Fruit fly (Drosophila melanogaster) whole organism, adult: ENCODE measurements around the gene CG11698.

ENCODE experiments used
- CG11617 ChIP-seq: fragments of 200-800 bp; sonication (Bioruptor generic); optimal IDR thresholded peaks from 2 replicates; lab custom pipeline; 2017; ENCODE audit warnings: mild to moderate bottlenecking, missing biosample characterization, missing genetic modification reagents, missing genetic modification characterization
- CG12768 ChIP-seq: fragments of 200-800 bp; sonication (Bioruptor generic); optimal IDR thresholded peaks from 2 replicates; lab custom pipeline; 2017; ENCODE audit warnings: missing biosample characterization, missing genetic modification characterization, mild to moderate bottlenecking, moderate library complexity, missing genetic modification reagents
- CG14711 ChIP-seq: fragments of 200-800 bp; sonication (Bioruptor generic); optimal IDR thresholded peaks from 2 replicates; lab custom pipeline; 2018; ENCODE audit warnings: missing biosample characterization, mild to moderate bottlenecking, missing genetic modification characterization, moderate library complexity
- CG1620 ChIP-seq: fragments of 200-800 bp; sonication (Bioruptor generic); optimal IDR thresholded peaks from 2 replicates; lab custom pipeline; 2016; ENCODE audit warnings: missing biosample characterization, missing genetic modification characterization
- CG33017 ChIP-seq: fragments of 200-800 bp; sonication (Bioruptor generic); optimal IDR thresholded peaks from 2 replicates; lab custom pipeline; 2018; ENCODE audit warnings: missing biosample characterization, mild to moderate bottlenecking, missing genetic modification characterization, moderate library complexity
- CG5204 ChIP-seq: fragments of 200-800 bp; sonication (Bioruptor generic); optimal IDR thresholded peaks from 2 replicates; lab custom pipeline; 2016; ENCODE audit warnings: missing biosample characterization, missing genetic modification characterization
- CG7045 ChIP-seq: fragments of 200-800 bp; sonication (Bioruptor generic); optimal IDR thresholded peaks from 2 replicates; lab custom pipeline; 2017; ENCODE audit warnings: missing biosample characterization, mild to moderate bottlenecking, missing genetic modification characterization
- CG7101 ChIP-seq: fragments of 200-800 bp; sonication (Bioruptor generic); optimal IDR thresholded peaks from 2 replicates; lab custom pipeline; 2018; ENCODE audit warnings: missing biosample characterization, mild to moderate bottlenecking, missing genetic modification characterization, moderate library complexity
- Clk ChIP-seq: fragments of 200-800 bp; sonication (Bioruptor generic); optimal IDR thresholded peaks from 2 replicates; lab custom pipeline; 2017; ENCODE audit warnings: missing biosample characterization, missing genetic modification characterization
- Crg-1 ChIP-seq: fragments of 200-800 bp; sonication (Bioruptor generic); optimal IDR thresholded peaks from 2 replicates; lab custom pipeline; 2016; ENCODE audit warnings: missing biosample characterization, missing genetic modification characterization
- Hr96 ChIP-seq: fragments of 200-800 bp; sonication (Bioruptor generic); optimal IDR thresholded peaks from 2 replicates; lab custom pipeline; 2016; ENCODE audit warnings: missing biosample characterization, missing genetic modification characterization
- Mnt ChIP-seq: fragments of 200-800 bp; sonication (Bioruptor generic); optimal IDR thresholded peaks from 2 replicates; lab custom pipeline; 2016; ENCODE audit warnings: missing biosample characterization, mild to moderate bottlenecking, missing genetic modification characterization
- bab1 ChIP-seq: fragments of 200-800 bp; sonication (Bioruptor generic); optimal IDR thresholded peaks from 3 replicates; lab custom pipeline; 2019; ENCODE audit warnings: missing biosample characterization, mild to moderate bottlenecking, missing genetic modification characterization, moderate library complexity
- cic ChIP-seq: fragments of 200-800 bp; sonication (Bioruptor generic); optimal IDR thresholded peaks from 2 replicates; lab custom pipeline; 2017; ENCODE audit warnings: missing biosample characterization, mild to moderate bottlenecking, missing genetic modification characterization, moderate library complexity
- cnc ChIP-seq, 2 experiments: fragments of >200 bp; optimal IDR thresholded peaks; 2 replicates each; lab custom pipeline; 2017
- kay ChIP-seq: fragments of 200-800 bp; sonication (Bioruptor generic); peaks from one replicate; lab custom pipeline; 2016; ENCODE audit warnings: missing biosample characterization, missing genetic modification characterization, borderline replicate concordance
- ovo ChIP-seq: fragments of 200-800 bp; sonication (Bioruptor generic); optimal IDR thresholded peaks from 2 replicates; lab custom pipeline; 2016; ENCODE audit warnings: missing biosample characterization, missing genetic modification characterization
- pad ChIP-seq: fragments of 200-800 bp; sonication (Bioruptor generic); optimal IDR thresholded peaks from 3 replicates; lab custom pipeline; 2017; ENCODE audit warnings: missing biosample characterization, missing genetic modification characterization, mild to moderate bottlenecking, moderate library complexity, missing genetic modification reagents
- tj ChIP-seq: fragments of 200-800 bp; sonication (Bioruptor generic); optimal IDR thresholded peaks from 3 replicates; lab custom pipeline; 2017; ENCODE audit warnings: missing biosample characterization, mild to moderate bottlenecking, missing genetic modification characterization, moderate library complexity
- toe ChIP-seq: fragments of 200-800 bp; sonication (Bioruptor generic); optimal IDR thresholded peaks from 2 replicates; lab custom pipeline; 2016; ENCODE audit warnings: missing biosample characterization, missing genetic modification characterization

Gene CG11698

dm6 chr3R:8343251-8343744 lies 31.3 kb downstream of the CG11698 start, which contains the start of the genes PNKP and COX7AL:
PNKP (minus strand) TSS chr3R:8343516.
COX7AL (plus strand) TSS chr3R:8343669.
- TF ChIP-seq pad (GFP tag; lab: Kevin White, UChicago) (no peak), cic (GFP tag; lab: Kevin White, UChicago) (no peak), Crg-1 (no peak), ovo (GFP tag; lab: Kevin White, UChicago) (no peak), CG7045 (GFP tag; lab: Kevin White, UChicago) (no peak), toe (GFP tag; lab: Kevin White, UChicago) (no peak), Clk (no peak), kay (GFP tag; lab: Kevin White, UChicago) (no peak), CG33017 (tag; lab: Kevin White, UChicago) (no peak), CG1620 (no peak), Mnt (GFP tag; lab: Kevin White, UChicago) (no peak), CG14711 (tag; lab: Kevin White, UChicago) (no peak), cnc (optimal IDR thresholded peaks at IDR 0.05; lab: Kevin White, UChicago) (no peak), CG11617 (GFP tag; lab: Kevin White, UChicago) (no peak), CG5204 (GFP tag; lab: Kevin White, UChicago) (no peak), Hr96 (no peak), CG12768 (GFP tag; lab: Kevin White, UChicago) (no peak), CG7101 (tag; lab: Kevin White, UChicago) (no peak)

- TF ChIP-seq ovo (GFP tag; lab: Kevin White, UChicago) (no peak), cnc (optimal IDR thresholded peaks at IDR 0.05; lab: Kevin White, UChicago) (peak in 1 of 2 experiments; percentile 40)
Observed at dm6 chr3R:8344174-8344573, 32.2 kb downstream of the CG11698 start, which contains the start of gene DppIII. DppIII (plus strand) TSS chr3R:8344400.

- TF ChIP-seq Mnt (GFP tag; lab: Kevin White, UChicago) (no peak), kay (GFP tag; lab: Kevin White, UChicago) (no peak), Clk (no peak), CG7045 (GFP tag; lab: Kevin White, UChicago) (no peak), CG12768 (GFP tag; lab: Kevin White, UChicago) (no peak), ovo (GFP tag; lab: Kevin White, UChicago) (no peak), tj (no peak), CG33017 (tag; lab: Kevin White, UChicago) (no peak), pad (GFP tag; lab: Kevin White, UChicago) (no peak), cic (GFP tag; lab: Kevin White, UChicago) (no peak), CG5204 (GFP tag; lab: Kevin White, UChicago) (no peak), Hr96 (no peak), cnc (optimal IDR thresholded peaks at IDR 0.05; lab: Kevin White, UChicago) (no peak), toe (GFP tag; lab: Kevin White, UChicago) (no peak), bab1 (GFP tag; lab: Kevin White, UChicago) (no peak), CG1620 (no peak), CG14711 (tag; lab: Kevin White, UChicago) (no peak), CG7101 (tag; lab: Kevin White, UChicago) (no peak), Crg-1 (no peak), CG11617 (GFP tag; lab: Kevin White, UChicago) (no peak)
Observed at dm6 chr3R:8347279-8347678, 35.3 kb downstream of the CG11698 start, which contains the start of gene CG7352. CG7352 (plus strand) TSS chr3R:8347579.

dm6 chr3R:8347835-8348234 lies 35.8 kb downstream of the CG11698 start:
- TF ChIP-seq tj = no peak

- no peak for TF ChIP-seq CG5204 (GFP tag; lab: Kevin White, UChicago)
- TF ChIP-seq cic (GFP tag; lab: Kevin White, UChicago) = no peak
- TF ChIP-seq kay (GFP tag; lab: Kevin White, UChicago) = no peak
- TF ChIP-seq Crg-1 = no peak
- TF ChIP-seq bab1 (GFP tag; lab: Kevin White, UChicago) = no peak
- TF ChIP-seq CG14711 (tag; lab: Kevin White, UChicago) = no peak
- no peak for TF ChIP-seq Clk
- no peak for TF ChIP-seq CG11617 (GFP tag; lab: Kevin White, UChicago)
- TF ChIP-seq tj = no peak
- no peak for TF ChIP-seq Mnt (GFP tag; lab: Kevin White, UChicago)
- TF ChIP-seq CG7045 (GFP tag; lab: Kevin White, UChicago) = no peak
- TF ChIP-seq Hr96 = no peak
- no peak for TF ChIP-seq cnc (optimal IDR thresholded peaks at IDR 0.05; lab: Kevin White, UChicago)
- no peak for TF ChIP-seq toe (GFP tag; lab: Kevin White, UChicago)
Observed at dm6 chr3R:8349106-8349448, 37.1 kb downstream of the CG11698 start.

dm6 chr3R:8349449-8350115 lies 37.6 kb downstream of the CG11698 start, which contains the start of gene Atg13:
Atg13 (plus strand) TSS chr3R:8349815.
- TF ChIP-seq toe (GFP tag; lab: Kevin White, UChicago) (peak; percentile 63), CG5204 (GFP tag; lab: Kevin White, UChicago) (no peak), CG7045 (GFP tag; lab: Kevin White, UChicago) (no peak), CG33017 (tag; lab: Kevin White, UChicago) (no peak), Mnt (GFP tag; lab: Kevin White, UChicago) (peak; percentile 21), Clk (no peak), Crg-1 (no peak), tj (peak; percentile 45), ovo (GFP tag; lab: Kevin White, UChicago) (no peak), kay (GFP tag; lab: Kevin White, UChicago) (no peak), Hr96 (no peak), cic (GFP tag; lab: Kevin White, UChicago) (peak; percentile 14), pad (GFP tag; lab: Kevin White, UChicago) (peak; percentile 18), CG12768 (GFP tag; lab: Kevin White, UChicago) (peak; percentile 69), CG11617 (GFP tag; lab: Kevin White, UChicago) (peak; percentile 45), cnc (optimal IDR thresholded peaks at IDR 0.05; lab: Kevin White, UChicago) (no peak), bab1 (GFP tag; lab: Kevin White, UChicago) (peak; percentile 46), CG7101 (tag; lab: Kevin White, UChicago) (peak; percentile 7), CG14711 (tag; lab: Kevin White, UChicago) (no peak), CG1620 (peak; percentile 56)
